Worm (Caenorhabditis elegans): ENCODE data around the gene F43C11.16.

DNA sequence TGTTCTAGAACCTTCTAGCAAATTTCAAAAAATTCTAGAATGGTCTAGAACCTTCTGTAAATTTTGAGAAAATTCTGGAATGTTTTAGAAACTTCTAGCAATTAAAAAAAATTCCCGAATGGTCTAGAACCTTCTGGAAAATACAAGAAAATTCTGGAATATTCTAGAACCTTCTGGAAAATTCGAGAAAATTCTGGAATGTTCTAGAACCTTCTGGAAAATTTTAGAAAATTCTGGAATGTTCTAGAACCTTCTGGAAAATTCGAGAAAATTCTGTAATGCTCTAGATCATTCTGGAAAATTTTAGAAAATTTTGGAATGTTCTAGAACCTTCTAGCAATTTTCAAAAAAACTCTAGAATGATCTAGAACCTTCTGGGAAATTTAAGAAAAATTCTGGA is 29.4 kb downstream of the F43C11.16 start:
- TF ChIP-seq him-1 (tag; optimal IDR thresholded peaks at IDR 0.05) (no peak), W03F9.2 (tag; optimal IDR thresholded peaks at IDR 0.05) (no peak)
